Fruit fly (Drosophila melanogaster) whole organism, embryonic: Measurements from ENCODE around the gene CG5070.

ENCODE experiments used
- Adf1 ChIP-seq: fragments of 200-800 bp; sonication (Bioruptor generic); IDR thresholded peaks from 2 replicates; pipeline ENCODE4 v1.3.6; 2022; ENCODE audit warnings: missing biosample characterization, missing genetic modification characterization
- CG1024 ChIP-seq: fragments of 200-800 bp; sonication (Bioruptor generic); IDR thresholded peaks from 2 replicates; pipeline ENCODE4 v1.3.6; 2022; ENCODE audit warnings: missing biosample characterization, missing genetic modification characterization
- CG11456 ChIP-seq: fragments of 200-800 bp; sonication (Bioruptor generic); IDR thresholded peaks from 3 replicates; pipeline ENCODE4 v1.3.6; 2022; ENCODE audit warnings: missing biosample characterization, missing genetic modification characterization
- CG12155 ChIP-seq: fragments of 200-800 bp; sonication (Bioruptor generic); optimal IDR thresholded peaks from 3 replicates; lab custom pipeline; 2016; ENCODE audit warnings: missing biosample characterization, missing genetic modification characterization
- CG1233 ChIP-seq: fragments of 200-800 bp; sonication (Bioruptor generic); optimal IDR thresholded peaks from 4 replicates; lab custom pipeline; 2018; ENCODE audit warnings: missing biosample characterization, mild to moderate bottlenecking, missing genetic modification characterization
- CG12744 ChIP-seq: fragments of 200-800 bp; sonication (Bioruptor generic); optimal IDR thresholded peaks from 2 replicates; lab custom pipeline; 2016; ENCODE audit warnings: missing biosample characterization, missing genetic modification characterization
- CG15514 ChIP-seq: fragments of 200-800 bp; sonication (Bioruptor generic); optimal IDR thresholded peaks from 3 replicates; lab custom pipeline; 2017; ENCODE audit warnings: missing biosample characterization, missing genetic modification characterization, mild to moderate bottlenecking, moderate library complexity, missing genetic modification reagents
- CG15696 ChIP-seq: fragments of 200-800 bp; sonication (Bioruptor generic); optimal IDR thresholded peaks from 2 replicates; lab custom pipeline; 2019; ENCODE audit warnings: missing biosample characterization, mild to moderate bottlenecking, missing genetic modification characterization, moderate library complexity
- CG17912 ChIP-seq: fragments of 200-800 bp; sonication (Bioruptor generic); optimal IDR thresholded peaks from 2 replicates; lab custom pipeline; 2018; ENCODE audit warnings: missing biosample characterization, mild to moderate bottlenecking, missing genetic modification characterization
- CG18764 ChIP-seq: fragments of 200-800 bp; sonication (Bioruptor generic); optimal IDR thresholded peaks from 3 replicates; lab custom pipeline; 2016; ENCODE audit warnings: missing biosample characterization, missing genetic modification characterization
- CG2120 ChIP-seq: fragments of 200-800 bp; sonication (Bioruptor generic); optimal IDR thresholded peaks from 3 replicates; lab custom pipeline; 2016; ENCODE audit warnings: missing biosample characterization, missing genetic modification characterization
- CG2202 ChIP-seq: fragments of 200-800 bp; sonication (Bioruptor generic); optimal IDR thresholded peaks from 2 replicates; lab custom pipeline; 2018; ENCODE audit warnings: missing biosample characterization, mild to moderate bottlenecking, missing genetic modification characterization
- CG31441 ChIP-seq: fragments of 200-800 bp; sonication (Bioruptor generic); IDR thresholded peaks from 2 replicates; pipeline ENCODE4 v1.3.6; 2022; ENCODE audit warnings: missing biosample characterization, missing genetic modification characterization
- CG32772 ChIP-seq: fragments of 200-800 bp; sonication (Bioruptor generic); IDR thresholded peaks from 2 replicates; pipeline ENCODE4 v1.3.6; 2022; ENCODE audit warnings: missing biosample characterization, missing genetic modification characterization
- CG34224 ChIP-seq: fragments of 200-800 bp; sonication (Bioruptor generic); IDR thresholded peaks from 3 replicates; pipeline ENCODE4 v1.3.6; 2022; ENCODE audit warnings: missing biosample characterization, missing genetic modification characterization; ENCODE audit not compliant: partially characterized antibody
- CG34376 ChIP-seq: fragments of 200-800 bp; sonication (Bioruptor generic); optimal IDR thresholded peaks from 2 replicates; lab custom pipeline; 2018; ENCODE audit warnings: missing biosample characterization, mild to moderate bottlenecking, missing genetic modification characterization
- CG3838 ChIP-seq: fragments of 200-800 bp; sonication (Bioruptor generic); optimal IDR thresholded peaks from 3 replicates; lab custom pipeline; 2016; ENCODE audit warnings: missing biosample characterization, missing genetic modification characterization
- CG42726 ChIP-seq: fragments of 200-800 bp; sonication (Bioruptor generic); IDR thresholded peaks from 2 replicates; pipeline ENCODE4 v1.3.6; 2022; ENCODE audit warnings: missing biosample characterization, missing genetic modification characterization; ENCODE audit not compliant: partially characterized antibody
- CG4282 ChIP-seq: fragments of 200-800 bp; sonication (Bioruptor generic); optimal IDR thresholded peaks from 2 replicates; lab custom pipeline; 2016; ENCODE audit warnings: missing biosample characterization, missing genetic modification characterization
- CG5245 ChIP-seq: fragments of 200-800 bp; sonication (Bioruptor generic); optimal IDR thresholded peaks from 3 replicates; lab custom pipeline; 2016; ENCODE audit warnings: missing biosample characterization, missing genetic modification characterization
- CG7928 ChIP-seq: fragments of 200-800 bp; sonication (Bioruptor generic); optimal IDR thresholded peaks from 2 replicates; lab custom pipeline; 2017; ENCODE audit warnings: missing biosample characterization, mild to moderate bottlenecking, missing genetic modification characterization
- CG7987 ChIP-seq: fragments of 200-800 bp; sonication (Bioruptor generic); optimal IDR thresholded peaks from 2 replicates; lab custom pipeline; 2018; ENCODE audit warnings: missing biosample characterization, mild to moderate bottlenecking, missing genetic modification characterization, moderate library complexity
- CG8765 ChIP-seq: fragments of 200-800 bp; sonication (Bioruptor generic); IDR thresholded peaks from 2 replicates; pipeline ENCODE4 v1.3.6; 2022; ENCODE audit warnings: missing biosample characterization, missing genetic modification characterization
- CG8944 ChIP-seq: fragments of 200-800 bp; sonication (Bioruptor generic); optimal IDR thresholded peaks from 3 replicates; lab custom pipeline; 2016; ENCODE audit warnings: missing biosample characterization, missing genetic modification characterization
- CG9437 ChIP-seq: fragments of 200-800 bp; sonication (Bioruptor generic); optimal IDR thresholded peaks from 2 replicates; lab custom pipeline; 2018; ENCODE audit warnings: missing biosample characterization, mild to moderate bottlenecking, missing genetic modification characterization
- CG9609 ChIP-seq: fragments of 200-800 bp; sonication (Bioruptor generic); optimal IDR thresholded peaks from 3 replicates; lab custom pipeline; 2016; ENCODE audit warnings: missing biosample characterization, missing genetic modification characterization
- Dip2 ChIP-seq: fragments of 200-800 bp; sonication (Bioruptor generic); IDR thresholded peaks from 2 replicates; pipeline ENCODE4 v1.3.6; 2022; ENCODE audit warnings: missing biosample characterization, missing genetic modification characterization
- Hmr ChIP-seq: fragments of 200-800 bp; sonication (Bioruptor generic); optimal IDR thresholded peaks from 3 replicates; lab custom pipeline; 2017; ENCODE audit warnings: mild to moderate bottlenecking, missing biosample characterization, missing genetic modification reagents, missing genetic modification characterization
- Hr3 ChIP-seq: fragments of 200-800 bp; sonication (Bioruptor generic); optimal IDR thresholded peaks from 3 replicates; lab custom pipeline; 2016; ENCODE audit warnings: missing biosample characterization, missing genetic modification characterization
- Med ChIP-seq: fragments of 200-800 bp; sonication (Bioruptor generic); peaks from one replicate; lab custom pipeline; 2016; ENCODE audit warnings: missing biosample characterization, missing genetic modification characterization, mild to moderate bottlenecking, inconsistent platforms, moderate library complexity
- Optix ChIP-seq: fragments of 200-800 bp; sonication (Bioruptor generic); IDR thresholded peaks from 3 replicates; pipeline ENCODE4 v1.3.6; 2022; ENCODE audit warnings: missing biosample characterization, missing genetic modification characterization
- Stat92E ChIP-seq, 3 experiments: fragments of >200 bp in 2 of 3; fragments of 200-800 bp in 1 of 3; sonication (Bioruptor generic) in 1 of 3; optimal IDR thresholded peaks; 2 replicates each; lab custom pipeline; 2017 to 2019; ENCODE audit warnings: missing biosample characterization in 3 of 3, missing genetic modification characterization in 3 of 3, mild to moderate bottlenecking in 1 of 3, moderate library complexity in 1 of 3
- Xbp1 ChIP-seq: fragments of 200-800 bp; sonication (Bioruptor generic); optimal IDR thresholded peaks from 3 replicates; lab custom pipeline; 2016; ENCODE audit warnings: missing biosample characterization, mild to moderate bottlenecking, missing genetic modification characterization
- ab ChIP-seq: fragments of 200-800 bp; sonication (Bioruptor generic); optimal IDR thresholded peaks from 2 replicates; lab custom pipeline; 2016; ENCODE audit warnings: missing biosample characterization, missing genetic modification characterization
- bbx ChIP-seq: fragments of 200-800 bp; sonication (Bioruptor generic); IDR thresholded peaks from 2 replicates; pipeline ENCODE4 v1.3.6; 2022; ENCODE audit warnings: missing biosample characterization, missing genetic modification characterization; ENCODE audit not compliant: partially characterized antibody
- chif ChIP-seq, 2 experiments: fragments of 200-800 bp; sonication (Bioruptor generic); optimal IDR thresholded peaks; 3 replicates each; lab custom pipeline; 2016; ENCODE audit warnings: missing biosample characterization in 2 of 2, missing genetic modification characterization in 2 of 2
- gfzf ChIP-seq: fragments of 200-800 bp; sonication (Bioruptor generic); optimal IDR thresholded peaks from 2 replicates; lab custom pipeline; 2016; ENCODE audit warnings: missing biosample characterization, mild to moderate bottlenecking, missing genetic modification characterization, moderate library complexity
- her ChIP-seq: fragments of 200-800 bp; sonication (Bioruptor generic); optimal IDR thresholded peaks from 2 replicates; lab custom pipeline; 2016; ENCODE audit warnings: missing biosample characterization, missing genetic modification characterization
- insv ChIP-seq, 2 experiments: fragments of 200-800 bp; sonication (Bioruptor generic); optimal IDR thresholded peaks; 3 replicates each; lab custom pipeline; 2016 to 2018; ENCODE audit warnings: missing biosample characterization in 2 of 2, missing genetic modification characterization in 2 of 2
- mam ChIP-seq: fragments of 200-800 bp; sonication (Bioruptor generic); optimal IDR thresholded peaks from 3 replicates; lab custom pipeline; 2016; ENCODE audit warnings: missing biosample characterization, missing genetic modification characterization
- phol ChIP-seq: fragments of 200-800 bp; sonication (Bioruptor generic); optimal IDR thresholded peaks from 3 replicates; lab custom pipeline; 2018; ENCODE audit warnings: missing biosample characterization, mild to moderate bottlenecking, missing genetic modification characterization, moderate library complexity
- psq ChIP-seq: fragments of 200-800 bp; sonication (Bioruptor generic); optimal IDR thresholded peaks from 2 replicates; lab custom pipeline; 2017; ENCODE audit warnings: missing biosample characterization, missing genetic modification characterization
- row ChIP-seq: fragments of 200-800 bp; sonication (Bioruptor generic); IDR thresholded peaks from 3 replicates; pipeline ENCODE4 v1.3.6; 2022; ENCODE audit warnings: missing biosample characterization, missing genetic modification characterization
- sima ChIP-seq: fragments of 200-800 bp; sonication (Bioruptor generic); optimal IDR thresholded peaks from 2 replicates; lab custom pipeline; 2016; ENCODE audit warnings: missing biosample characterization, missing genetic modification characterization
- sna ChIP-seq: fragments of 200-800 bp; sonication (Bioruptor generic); IDR thresholded peaks from 2 replicates; pipeline ENCODE4 v1.3.6; 2022; ENCODE audit warnings: missing biosample characterization, missing genetic modification characterization; ENCODE audit not compliant: partially characterized antibody
- ssp ChIP-seq: fragments of 200-800 bp; sonication (Bioruptor generic); IDR thresholded peaks from 2 replicates; pipeline ENCODE4 v1.3.6; 2022; ENCODE audit warnings: missing biosample characterization, missing genetic modification characterization
- tup ChIP-seq: fragments of 200-800 bp; sonication (Bioruptor generic); optimal IDR thresholded peaks from 2 replicates; lab custom pipeline; 2016; ENCODE audit warnings: missing biosample characterization, mild to moderate bottlenecking, missing genetic modification characterization, moderate library complexity
- z ChIP-seq: fragments of 200-800 bp; sonication (Bioruptor generic); IDR thresholded peaks from 3 replicates; pipeline ENCODE4 v1.3.6; 2022; ENCODE audit warnings: missing biosample characterization, missing genetic modification characterization
- zf30C ChIP-seq: fragments of 200-800 bp; sonication (Bioruptor generic); optimal IDR thresholded peaks from 3 replicates; lab custom pipeline; 2018; ENCODE audit warnings: missing biosample characterization, mild to moderate bottlenecking, missing genetic modification characterization

CG5070 gene

dm6 chrX:17175558-17176189 lies 27.2 kb upstream of the CG5070 start (continued):
- no peak for TF ChIP-seq CG34376
- TF ChIP-seq sima (GFP tag; lab: Kevin White, UChicago): no peak
- no peak for TF ChIP-seq psq (GFP tag; lab: Kevin White, UChicago)
- TF ChIP-seq CG4282: no peak
- TF ChIP-seq CG7928 (GFP tag; lab: Kevin White, UChicago): no peak
- no peak for TF ChIP-seq tup (GFP tag; lab: Kevin White, UChicago)
- TF ChIP-seq her (GFP tag; lab: Kevin White, UChicago): no peak
- TF ChIP-seq CG42726 (GFP tag; lab: Robert Waterston, UW): peak; percentile 58; the same call in 1 of the 2 replicates
- TF ChIP-seq z (GFP tag; lab: Robert Waterston, UW): no peak
- TF ChIP-seq chif (GFP tag; optimal IDR thresholded peaks at IDR 0.05; lab: Kevin White, UChicago): peak in 1 of 2 experiments; percentile 50
- TF ChIP-seq CG1024 (GFP tag; lab: Robert Waterston, UW): no peak
- TF ChIP-seq Hr3: peak; percentile 7
- TF ChIP-seq CG17912 (GFP tag; lab: Kevin White, UChicago): no peak
- TF ChIP-seq Med (GFP tag; lab: Kevin White, UChicago): peak; percentile 86
- peak; percentile 8 for TF ChIP-seq gfzf
- peak; percentile 33 for TF ChIP-seq CG5245 (GFP tag; lab: Kevin White, UChicago)
- TF ChIP-seq bbx: peak; percentile 42; the same call in 1 of the 2 replicates
- no peak for TF ChIP-seq ab (GFP tag; lab: Kevin White, UChicago)
- TF ChIP-seq CG12155 (GFP tag; lab: Kevin White, UChicago): peak; percentile 1
- TF ChIP-seq CG3838: peak; percentile 23
- TF ChIP-seq Adf1 (GFP tag; lab: Robert Waterston, UW): no peak
- TF ChIP-seq CG18764 (GFP tag; lab: Kevin White, UChicago): no peak
- peak; percentile 32 for TF ChIP-seq Hmr (GFP tag; lab: Kevin White, UChicago)
- TF ChIP-seq CG31441 (GFP tag; lab: Robert Waterston, UW): 0 out of 2 replicates have a peak, but pooled peaks have one; percentile 14
- TF ChIP-seq CG12744 (GFP tag; lab: Kevin White, UChicago): no peak
- peak; percentile 55 for TF ChIP-seq Xbp1 (GFP tag; lab: Kevin White, UChicago)
- TF ChIP-seq CG32772 (GFP tag; lab: Robert Waterston, UW): peak; percentile 30; the same call in 1 of the 2 replicates
- no peak for TF ChIP-seq zf30C (GFP tag; lab: Kevin White, UChicago)
- TF ChIP-seq CG34224 (GFP tag; lab: Robert Waterston, UW): no peak
- no peak for TF ChIP-seq CG2202 (tag; lab: Kevin White, UChicago)
- no peak for TF ChIP-seq Optix (GFP tag; lab: Robert Waterston, UW)
- TF ChIP-seq Dip2: peak; percentile 53; the same call in 1 of the 2 replicates
- TF ChIP-seq phol: no peak
- TF ChIP-seq CG15696 (tag; lab: Kevin White, UChicago): peak; percentile 41
- TF ChIP-seq CG8944 (GFP tag; lab: Kevin White, UChicago): peak; percentile 33
- TF ChIP-seq Stat92E (GFP tag; optimal IDR thresholded peaks at IDR 0.05; lab: Kevin White, UChicago): no peak
- peak; percentile 41 for TF ChIP-seq CG7987 (GFP tag; lab: Kevin White, UChicago)
- TF ChIP-seq CG9609 (GFP tag; lab: Kevin White, UChicago): peak; percentile 3
- TF ChIP-seq CG11456 (GFP tag; lab: Robert Waterston, UW): peak; percentile 68; the same call in 2 of the 3 replicates
- TF ChIP-seq CG8765 (GFP tag; lab: Robert Waterston, UW): no peak
- TF ChIP-seq insv (GFP tag; optimal IDR thresholded peaks at IDR 0.05; lab: Kevin White, UChicago): peak in 1 of 2 experiments; percentile 27
- no peak for TF ChIP-seq CG1233 (GFP tag; lab: Kevin White, UChicago)
- TF ChIP-seq CG2120: peak; percentile 35
- TF ChIP-seq CG9437 (GFP tag; lab: Kevin White, UChicago): no peak
- TF ChIP-seq mam: peak; percentile 35
- TF ChIP-seq ssp: peak; percentile 17; the same call in 1 of the 2 replicates
- TF ChIP-seq row (GFP tag; lab: Robert Waterston, UW): 0 out of 3 replicates have a peak, but pooled peaks have one; percentile 13
- no peak for TF ChIP-seq sna (GFP tag; lab: Robert Waterston, UW)
- peak; percentile 29 for TF ChIP-seq CG15514
